Fruit fly (Drosophila melanogaster) whole organism, wandering third instar larva: Measurements from ENCODE around the gene CG43796.

Experiments
- Abd-B ChIP-seq: fragments of >200 bp; optimal IDR thresholded peaks from 2 replicates; lab custom pipeline; 2017; ENCODE audit warnings: missing biosample characterization, missing genetic modification characterization
- CG32264 ChIP-seq: fragments of 200-800 bp; sonication (Bioruptor generic); optimal IDR thresholded peaks from 2 replicates; lab custom pipeline; 2016; ENCODE audit warnings: missing biosample characterization, missing genetic modification characterization
- CG9705 ChIP-seq: fragments of 200-800 bp; sonication (Bioruptor generic); optimal IDR thresholded peaks from 2 replicates; lab custom pipeline; 2018; ENCODE audit warnings: missing biosample characterization, mild to moderate bottlenecking, missing genetic modification characterization
- CrebA ChIP-seq: fragments of 200-800 bp; sonication (Bioruptor generic); optimal IDR thresholded peaks from 2 replicates; lab custom pipeline; 2016; ENCODE audit warnings: missing biosample characterization, mild to moderate bottlenecking, missing genetic modification characterization, borderline replicate concordance
- Dfd ChIP-seq: fragments of >200 bp; optimal IDR thresholded peaks from 2 replicates; lab custom pipeline; 2017; ENCODE audit warnings: missing biosample characterization, missing genetic modification characterization
- Dif ChIP-seq: fragments of 200-275, 200-300 bp; sonication (Bioruptor generic); optimal IDR thresholded peaks from 2 replicates; lab custom pipeline; 2018; ENCODE audit warnings: missing biosample characterization, missing genetic modification characterization; ENCODE audit not compliant: partially characterized antibody
- GATAd ChIP-seq: sonication (Bioruptor generic); optimal IDR thresholded peaks from 2 replicates; lab custom pipeline; 2016; ENCODE audit warnings: missing biosample characterization, missing genetic modification characterization
- HLH106 ChIP-seq: fragments of 200-800 bp; optimal IDR thresholded peaks from 3 replicates; lab custom pipeline; 2019; ENCODE audit warnings: missing biosample characterization, mild to moderate bottlenecking, missing genetic modification characterization, moderate library complexity
- Hnf4 ChIP-seq: fragments of 200-800 bp; sonication (Bioruptor generic); optimal IDR thresholded peaks from 2 replicates; lab custom pipeline; 2016; ENCODE audit warnings: missing biosample characterization, mild to moderate bottlenecking, missing genetic modification characterization
- Hr78 ChIP-seq: fragments of >200 bp; optimal IDR thresholded peaks from 2 replicates; lab custom pipeline; 2017; ENCODE audit warnings: missing biosample characterization, missing genetic modification characterization
- Hr83 ChIP-seq: fragments of 200-300 bp; sonication (Bioruptor generic); optimal IDR thresholded peaks from 2 replicates; lab custom pipeline; 2016; ENCODE audit warnings: missing biosample characterization, mild to moderate bottlenecking, missing genetic modification characterization, moderate library complexity; ENCODE audit not compliant: poor library complexity, severe bottlenecking
- Jra ChIP-seq: sonication (Bioruptor generic); optimal IDR thresholded peaks from 2 replicates; lab custom pipeline; 2016; ENCODE audit warnings: missing biosample characterization, missing genetic modification characterization
- Mio ChIP-seq: sonication (Bioruptor generic); optimal IDR thresholded peaks from 2 replicates; lab custom pipeline; 2016; ENCODE audit warnings: missing biosample characterization, missing genetic modification characterization
- Myc ChIP-seq: fragments of >200 bp; optimal IDR thresholded peaks from 2 replicates; lab custom pipeline; 2017
- N ChIP-seq: fragments of >200 bp; optimal IDR thresholded peaks from 2 replicates; lab custom pipeline; 2018; ENCODE audit warnings: missing biosample characterization, missing external identifiers, missing genetic modification characterization
- OdsH ChIP-seq: fragments of 200-800 bp; sonication (Bioruptor generic); optimal IDR thresholded peaks from 2 replicates; lab custom pipeline; 2016; ENCODE audit warnings: missing biosample characterization, mild to moderate bottlenecking, missing genetic modification characterization
- Rel ChIP-seq, 2 experiments: fragments of 200-800 bp; sonication (Bioruptor generic) in 1 of 2; optimal IDR thresholded peaks; 2 replicates in 1 of 2; 3 replicates in 1 of 2; lab custom pipeline; 2016 to 2019; ENCODE audit warnings: mild to moderate bottlenecking in 2 of 2, missing biosample characterization in 2 of 2, missing genetic modification characterization in 2 of 2, moderate library complexity in 1 of 2
- Sp1 ChIP-seq: fragments of 200-800 bp; sonication (Bioruptor generic); optimal IDR thresholded peaks from 3 replicates; lab custom pipeline; 2019; ENCODE audit warnings: missing biosample characterization, mild to moderate bottlenecking, missing genetic modification characterization, moderate library complexity
- Vsx2 ChIP-seq: fragments of 200-300, 225-300 bp; sonication (Bioruptor generic); optimal IDR thresholded peaks from 2 replicates; lab custom pipeline; 2018; ENCODE audit warnings: missing biosample characterization, missing genetic modification characterization; ENCODE audit not compliant: partially characterized antibody
- br ChIP-seq: fragments of 200-800 bp; sonication (Bioruptor generic); optimal IDR thresholded peaks from 2 replicates; lab custom pipeline; 2016; ENCODE audit warnings: missing biosample characterization, missing genetic modification characterization
- brk ChIP-seq: fragments of 200-800 bp; sonication (Bioruptor generic); optimal IDR thresholded peaks from 2 replicates; lab custom pipeline; 2016; ENCODE audit warnings: missing biosample characterization, mild to moderate bottlenecking, missing genetic modification characterization
- dl ChIP-seq, 2 experiments: fragments of 175-275, 200-275 bp in 1 of 2; fragments of 200-275 bp in 1 of 2; sonication (Bioruptor generic); optimal IDR thresholded peaks; lab custom pipeline; 2018; ENCODE audit warnings: mild to moderate bottlenecking in 2 of 2, missing biosample characterization in 2 of 2, missing genetic modification characterization in 2 of 2, moderate library complexity in 2 of 2; ENCODE audit not compliant: partially characterized antibody in 2 of 2, insufficient read depth in 1 of 2
- dmrt93B ChIP-seq: fragments of 200-800 bp; sonication (Bioruptor generic); optimal IDR thresholded peaks from 2 replicates; lab custom pipeline; 2018; ENCODE audit warnings: missing biosample characterization, mild to moderate bottlenecking, missing genetic modification characterization
- dsf ChIP-seq: sonication (Bioruptor generic); optimal IDR thresholded peaks from 2 replicates; lab custom pipeline; 2016; ENCODE audit warnings: missing biosample characterization, missing genetic modification characterization, borderline replicate concordance
- ey ChIP-seq: fragments of 200-800 bp; sonication (Bioruptor generic); optimal IDR thresholded peaks from 2 replicates; lab custom pipeline; 2016; ENCODE audit warnings: missing biosample characterization, missing genetic modification characterization
- foxo ChIP-seq, 2 experiments: fragments of 200-800 bp; sonication (Bioruptor generic); optimal IDR thresholded peaks; 2 replicates in 1 of 2; 3 replicates in 1 of 2; lab custom pipeline; 2016 to 2017; ENCODE audit warnings: missing biosample characterization in 2 of 2, missing genetic modification characterization in 2 of 2
- fru ChIP-seq: fragments of 200-800 bp; sonication (Bioruptor generic); optimal IDR thresholded peaks from 3 replicates; lab custom pipeline; 2016; ENCODE audit warnings: missing biosample characterization, mild to moderate bottlenecking, missing genetic modification characterization
- h ChIP-seq: fragments of 200-800 bp; sonication (Bioruptor generic); optimal IDR thresholded peaks from 3 replicates; lab custom pipeline; 2016; ENCODE audit warnings: missing biosample characterization, mild to moderate bottlenecking, missing genetic modification characterization
- jim ChIP-seq: fragments of 175-275, 200-325 bp; sonication (Bioruptor generic); optimal IDR thresholded peaks from 2 replicates; lab custom pipeline; 2016; ENCODE audit warnings: missing biosample characterization, mild to moderate bottlenecking, missing genetic modification characterization
- lola ChIP-seq: fragments of >200 bp; optimal IDR thresholded peaks from 2 replicates; lab custom pipeline; 2017; ENCODE audit warnings: missing biosample characterization, missing genetic modification characterization
- pan ChIP-seq: fragments of >200 bp; optimal IDR thresholded peaks from 2 replicates; lab custom pipeline; 2017
- psq ChIP-seq: fragments of 200-800 bp; sonication (Bioruptor generic); optimal IDR thresholded peaks from 3 replicates; lab custom pipeline; 2017; ENCODE audit warnings: missing biosample characterization, mild to moderate bottlenecking, missing genetic modification characterization, moderate library complexity
- rgr ChIP-seq: fragments of 200-800 bp; sonication (Bioruptor generic); optimal IDR thresholded peaks from 3 replicates; lab custom pipeline; 2016; ENCODE audit warnings: missing biosample characterization, mild to moderate bottlenecking, missing genetic modification characterization
- sage ChIP-seq: fragments of 200-800 bp; sonication (Bioruptor generic); optimal IDR thresholded peaks from 2 replicates; lab custom pipeline; 2016; ENCODE audit warnings: missing biosample characterization, mild to moderate bottlenecking, missing genetic modification characterization
- sv ChIP-seq: fragments of 200-800 bp; sonication (Bioruptor generic); optimal IDR thresholded peaks from 3 replicates; lab custom pipeline; 2016; ENCODE audit warnings: missing biosample characterization, missing genetic modification characterization
- tai ChIP-seq: sonication (Bioruptor generic); optimal IDR thresholded peaks from 2 replicates; lab custom pipeline; 2016; ENCODE audit warnings: missing biosample characterization, missing genetic modification characterization
- usp ChIP-seq: fragments of >200 bp; optimal IDR thresholded peaks from 2 replicates; lab custom pipeline; 2017; ENCODE audit warnings: missing biosample characterization, missing genetic modification characterization
- woc ChIP-seq: sonication (Bioruptor generic); optimal IDR thresholded peaks from 2 replicates; lab custom pipeline; 2016; ENCODE audit warnings: missing biosample characterization, mild to moderate bottlenecking, missing genetic modification characterization

The CG43796 gene

DNA sequence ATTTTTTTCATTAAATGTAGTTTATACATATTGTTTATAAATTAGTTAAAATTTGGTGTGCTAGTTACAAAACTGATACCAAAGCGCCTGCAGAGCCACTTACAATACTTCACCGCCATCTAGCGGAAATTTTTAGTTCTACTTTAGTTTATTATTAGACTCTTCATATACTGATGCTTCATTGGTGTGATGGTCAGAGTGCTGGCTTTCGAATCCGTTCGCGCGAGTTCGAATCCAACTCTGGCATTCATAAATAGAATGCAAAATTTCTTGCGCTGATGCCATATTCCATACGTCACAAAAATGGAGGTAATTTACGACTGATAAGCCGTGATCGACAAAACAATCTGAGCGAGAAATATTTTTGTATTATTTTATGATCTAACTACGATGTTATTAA lies 3.4 kb downstream of the CG43796 start:
- peak; percentile 2 for TF ChIP-seq jim (GFP tag; lab: Kevin White, UChicago)
- no peak for TF ChIP-seq lola (GFP tag; lab: Kevin White, UChicago)
- no peak for TF ChIP-seq brk (GFP tag; lab: Kevin White, UChicago)
- no peak for TF ChIP-seq dsf (GFP tag; lab: Kevin White, UChicago)
- TF ChIP-seq Abd-B (GFP tag; lab: Kevin White, UChicago), result no peak
- no peak for TF ChIP-seq Vsx2 (GFP tag; lab: Kevin White, UChicago)
- no peak for TF ChIP-seq dl (GFP tag; optimal IDR thresholded peaks at IDR 0.05; lab: Kevin White, UChicago; ENCODE audit: insufficient read depth in 1 of 2, partially characterized antibody in 2 of 2)
- no peak for TF ChIP-seq usp (GFP tag; lab: Kevin White, UChicago)
- TF ChIP-seq psq (GFP tag; lab: Kevin White, UChicago), result no peak
- no peak for TF ChIP-seq CG32264 (GFP tag; lab: Kevin White, UChicago)
- TF ChIP-seq tai (GFP tag; lab: Kevin White, UChicago), result no peak
- peak; percentile 45 for TF ChIP-seq Hnf4 (GFP tag; lab: Kevin White, UChicago)
- TF ChIP-seq OdsH (GFP tag; lab: Kevin White, UChicago), result peak; percentile 7

DNA sequence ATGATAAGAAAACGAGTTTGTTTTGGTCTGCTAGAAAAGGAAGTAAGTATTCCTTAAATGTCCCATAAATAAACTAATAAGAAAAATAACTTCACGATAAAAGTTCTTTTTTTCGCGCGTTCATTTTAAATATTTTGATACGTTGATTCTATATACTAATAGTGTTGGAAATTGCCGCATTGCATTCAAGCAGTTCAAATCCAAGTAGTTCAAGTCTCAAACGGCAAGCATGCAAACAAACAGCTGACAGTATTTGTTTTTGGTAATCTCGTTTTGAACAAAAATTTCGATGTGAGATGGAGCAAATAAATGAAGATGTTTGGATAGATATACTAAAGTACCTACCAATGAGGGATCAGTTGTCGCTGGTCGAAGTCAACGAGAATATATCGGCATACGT lies 6.6 kb downstream of the CG43796 start, which contains the start of gene CG13088:
TSS of gene CG13088 (plus strand) at position 247 of the 400 bp plus-strand sequence.
- TF ChIP-seq Jra (GFP tag; lab: Kevin White, UChicago) (peak; percentile 22), psq (GFP tag; lab: Kevin White, UChicago) (no peak), dl (GFP tag; optimal IDR thresholded peaks at IDR 0.05; lab: Kevin White, UChicago; ENCODE audit: insufficient read depth in 1 of 2, partially characterized antibody in 2 of 2) (no peak), lola (GFP tag; lab: Kevin White, UChicago) (no peak), OdsH (GFP tag; lab: Kevin White, UChicago) (no peak), CrebA (no peak), dmrt93B (GFP tag; lab: Kevin White, UChicago) (no peak), Sp1 (no peak), Dfd (no peak), sv (GFP tag; lab: Kevin White, UChicago) (no peak), HLH106 (tag; lab: Kevin White, UChicago) (no peak), Hnf4 (GFP tag; lab: Kevin White, UChicago) (peak; percentile 67), br (GFP tag; lab: Kevin White, UChicago) (peak; percentile 4), CG9705 (no peak), foxo (GFP tag; optimal IDR thresholded peaks at IDR 0.05; lab: Kevin White, UChicago) (no peak), Dif (peak; percentile 28), sage (GFP tag; lab: Kevin White, UChicago) (no peak), pan (no peak), h (peak; percentile 56), usp (GFP tag; lab: Kevin White, UChicago) (no peak), Hr78 (GFP tag; lab: Kevin White, UChicago) (no peak), woc (GFP tag; lab: Kevin White, UChicago) (no peak), rgr (GFP tag; lab: Kevin White, UChicago) (no peak), dsf (GFP tag; lab: Kevin White, UChicago) (peak; percentile 56), jim (GFP tag; lab: Kevin White, UChicago) (no peak), CG32264 (GFP tag; lab: Kevin White, UChicago) (peak; percentile 4), Mio (GFP tag; lab: Kevin White, UChicago) (no peak), N (peak; percentile 39), Rel (GFP tag; optimal IDR thresholded peaks at IDR 0.05; lab: Kevin White, UChicago) (no peak), Rel (tag; optimal IDR thresholded peaks at IDR 0.05; lab: Kevin White, UChicago) (no peak), GATAd (no peak), ey (GFP tag; lab: Kevin White, UChicago) (no peak), brk (GFP tag; lab: Kevin White, UChicago) (no peak), Abd-B (GFP tag; lab: Kevin White, UChicago) (no peak), tai (GFP tag; lab: Kevin White, UChicago) (no peak), fru (GFP tag; lab: Kevin White, UChicago) (peak; percentile 14), Hr83 (GFP tag; lab: Kevin White, UChicago) (peak; percentile 74), Vsx2 (GFP tag; lab: Kevin White, UChicago) (no peak), Myc (lab: Kevin White, UChicago) (no peak)
